Fruit fly (Drosophila melanogaster): Measurements from ENCODE around the gene nonA-l.

Gene nonA-l

dm6 chr3R:16655494-16656493 is 15.8 kb downstream of the nonA-l start, which contains the start of gene modSP:
Gene modSP, minus strand, starts transcription at chr3R:16655662.
- no peak for TF ChIP-seq Neu2 (GFP tag; optimal IDR thresholded peaks at IDR 0.05; ENCODE audit: borderline replicate concordance)
- no peak for TF ChIP-seq CG1602 (GFP tag; optimal IDR thresholded peaks at IDR 0.05)
- TF ChIP-seq tio (GFP tag; optimal IDR thresholded peaks at IDR 0.05) = no peak
- peak; percentile 18; the same call in 1 of the 3 replicates for TF ChIP-seq CG7357 (GFP tag; IDR thresholded peaks at IDR 0.05)
- no peak for TF ChIP-seq Xrp1 (GFP tag; IDR thresholded peaks at IDR 0.05)
- TF ChIP-seq stc (GFP tag; IDR thresholded peaks at IDR 0.05) = peak; percentile 20; the same call in 1 of the 2 replicates
- TF ChIP-seq CG8281 (tag; optimal IDR thresholded peaks at IDR 0.05) = peak; percentile 12
- TF ChIP-seq ara (GFP tag; IDR thresholded peaks at IDR 0.05) = no peak
- no peak for TF ChIP-seq CG10431 (GFP tag; optimal IDR thresholded peaks at IDR 0.05)
- TF ChIP-seq Hr3 (GFP tag; optimal IDR thresholded peaks at IDR 0.05) = peak; percentile 38
- peak; percentile 6 for TF ChIP-seq Fer3 (tag; optimal IDR thresholded peaks at IDR 0.05)
- peak; percentile 22; the same call in 1 of the 2 replicates for TF ChIP-seq CG3847 (GFP tag; IDR thresholded peaks at IDR 0.05)
- TF ChIP-seq Ada2b (GFP tag; IDR thresholded peaks at IDR 0.05) = no peak
- no peak for TF ChIP-seq CG6683 (GFP tag; optimal IDR thresholded peaks at IDR 0.05)
- peak; percentile 73 for TF ChIP-seq slbo (GFP tag; IDR thresholded peaks at IDR 0.05)
- TF ChIP-seq bab2 (GFP tag; optimal IDR thresholded peaks at IDR 0.05) = peak; percentile 37
- no peak for TF ChIP-seq sens-2 (GFP tag; IDR thresholded peaks at IDR 0.05)
- peak; percentile 19 for TF ChIP-seq zen (tag; optimal IDR thresholded peaks at IDR 0.05)
- TF ChIP-seq CG31388 (GFP tag; optimal IDR thresholded peaks at IDR 0.05) = no peak
- TF ChIP-seq stwl (tag; optimal IDR thresholded peaks at IDR 0.05) = peak; percentile 62
- TF ChIP-seq CG17829 (tag; optimal IDR thresholded peaks at IDR 0.05) = peak; percentile 29
- peak; percentile 35 for TF ChIP-seq CG10267 (tag; optimal IDR thresholded peaks at IDR 0.05)
- no peak for TF ChIP-seq CG4360 (GFP tag; IDR thresholded peaks at IDR 0.05)
- TF ChIP-seq disco-r (GFP tag; optimal IDR thresholded peaks at IDR 0.05) = no peak
- TF ChIP-seq vvl (GFP tag; IDR thresholded peaks at IDR 0.05) = peak; percentile 61
- TF ChIP-seq CG32767 (GFP tag; IDR thresholded peaks at IDR 0.05) = no peak
- TF ChIP-seq sna (GFP tag; IDR thresholded peaks at IDR 0.05; ENCODE audit: partially characterized antibody) = peak; percentile 63; the same call in 1 of the 2 replicates
- TF ChIP-seq CG3407 (GFP tag; optimal IDR thresholded peaks at IDR 0.05) = no peak
- TF ChIP-seq kni (GFP tag; optimal IDR thresholded peaks at IDR 0.05) = peak; percentile 34
- 0 out of 3 replicates have a peak, but pooled peaks have one; percentile 54 for TF ChIP-seq ci (GFP tag; IDR thresholded peaks at IDR 0.05)
- no peak for TF ChIP-seq Doc2 (GFP tag; IDR thresholded peaks at IDR 0.05)
- TF ChIP-seq btn (GFP tag; optimal IDR thresholded peaks at IDR 0.05) = no peak
- no peak for TF ChIP-seq dan (GFP tag; IDR thresholded peaks at IDR 0.05)
- TF ChIP-seq CG6654 (GFP tag; optimal IDR thresholded peaks at IDR 0.05) = no peak
- TF ChIP-seq knrl (GFP tag; IDR thresholded peaks at IDR 0.05; ENCODE audit: partially characterized antibody) = peak; percentile 37
- TF ChIP-seq CG10147 (GFP tag; optimal IDR thresholded peaks at IDR 0.05) = peak; percentile 16
- TF ChIP-seq CG12744 (GFP tag; optimal IDR thresholded peaks at IDR 0.05) = peak; percentile 6
- peak; percentile 7 for TF ChIP-seq Abd-B (GFP tag; optimal IDR thresholded peaks at IDR 0.05)
- no peak for TF ChIP-seq sc (optimal IDR thresholded peaks at IDR 0.05)
- no peak for TF ChIP-seq sc (GFP tag; optimal IDR thresholded peaks at IDR 0.05)
- TF ChIP-seq Drgx (GFP tag; IDR thresholded peaks at IDR 0.05) = no peak; the same call in 1 of the 2 replicates
- no peak for TF ChIP-seq fru (optimal IDR thresholded peaks at IDR 0.05)
- peak; percentile 84 for TF ChIP-seq tna (GFP tag; IDR thresholded peaks at IDR 0.05; ENCODE audit: partially characterized antibody)
- TF ChIP-seq CG9797 (GFP tag; optimal IDR thresholded peaks at IDR 0.05) = no peak
- TF ChIP-seq CG11695 (GFP tag; IDR thresholded peaks at IDR 0.05) = no peak
- TF ChIP-seq Rx (GFP tag; IDR thresholded peaks at IDR 0.05) = peak; percentile 22; the same call in 1 of the 2 replicates
- TF ChIP-seq ATbp (GFP tag; optimal IDR thresholded peaks at IDR 0.05) = no peak
- TF ChIP-seq CG6765 (GFP tag; optimal IDR thresholded peaks at IDR 0.05) = no peak
- no peak for TF ChIP-seq Atf3 (GFP tag; optimal IDR thresholded peaks at IDR 0.05)

Data from whole organism, embryonic.